Fruit fly (Drosophila melanogaster) S2 (cell line): ENCODE results near the gene Pgant2.
A peak's percentile ranks its signal among the peaks of the same experiment; 100 is the strongest.

Experiments
- CG8478 ChIP-seq: fragments of >200 bp; optimal IDR thresholded peaks from 2 replicates; lab custom pipeline; 2018
- CTCF ChIP-seq, 2 experiments: fragments of >200 bp; optimal IDR thresholded peaks; 2 replicates each; lab custom pipeline; 2018

Pgant2 gene

dm6 chr2L:3426669-3427232, at the start of gene Pgant2:
Gene Pgant2 (minus strand): TSS chr2L:3426719.
- no peak for TF ChIP-seq CG8478 (lab: Kevin White, UChicago)
- no peak for TF ChIP-seq CTCF (optimal IDR thresholded peaks at IDR 0.05; lab: Kevin White, UChicago)

DNA sequence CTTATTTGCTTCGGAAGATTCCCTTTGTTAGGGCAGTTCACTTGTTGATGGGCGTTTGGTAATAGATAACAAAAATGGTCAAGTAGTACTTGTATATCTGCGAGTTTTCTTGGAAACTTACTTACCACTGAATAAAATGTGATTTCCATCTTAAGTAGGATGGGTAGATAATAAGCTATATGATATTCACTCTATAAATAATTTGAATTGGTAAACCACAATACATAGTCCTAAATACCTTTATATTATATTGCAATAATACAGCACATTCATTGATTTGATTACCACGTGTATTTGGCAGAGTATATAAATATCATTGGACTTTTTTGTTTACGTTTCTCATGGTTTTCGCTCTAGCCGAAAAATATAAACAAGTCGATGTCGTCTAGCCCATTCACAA, 49.4 kb upstream of the Pgant2 start:
- TF ChIP-seq CG8478 (lab: Kevin White, UChicago) (no peak), CTCF (optimal IDR thresholded peaks at IDR 0.05; lab: Kevin White, UChicago) (no peak)

DNA sequence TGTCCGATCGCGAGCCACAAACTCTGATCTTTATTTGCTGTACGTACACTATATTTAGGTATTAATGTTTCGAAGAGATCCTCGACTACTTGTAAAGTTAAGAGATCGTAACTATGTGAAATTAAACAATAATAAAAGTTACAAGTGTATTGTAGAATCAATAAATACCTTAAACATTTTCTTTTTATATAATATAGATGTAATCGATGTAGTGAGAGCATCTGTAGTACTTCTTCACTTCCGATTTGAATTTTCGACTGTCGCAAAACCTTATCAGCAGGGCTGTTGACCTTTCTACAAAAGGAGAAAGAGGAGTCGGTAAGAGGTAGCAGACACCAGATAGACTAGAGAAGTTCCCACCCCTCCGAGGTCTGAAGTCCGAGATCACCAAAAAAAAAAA, 48.6 kb upstream of the Pgant2 start:
- TF ChIP-seq CG8478 (lab: Kevin White, UChicago) = no peak
- no peak for TF ChIP-seq CTCF (optimal IDR thresholded peaks at IDR 0.05; lab: Kevin White, UChicago)

DNA sequence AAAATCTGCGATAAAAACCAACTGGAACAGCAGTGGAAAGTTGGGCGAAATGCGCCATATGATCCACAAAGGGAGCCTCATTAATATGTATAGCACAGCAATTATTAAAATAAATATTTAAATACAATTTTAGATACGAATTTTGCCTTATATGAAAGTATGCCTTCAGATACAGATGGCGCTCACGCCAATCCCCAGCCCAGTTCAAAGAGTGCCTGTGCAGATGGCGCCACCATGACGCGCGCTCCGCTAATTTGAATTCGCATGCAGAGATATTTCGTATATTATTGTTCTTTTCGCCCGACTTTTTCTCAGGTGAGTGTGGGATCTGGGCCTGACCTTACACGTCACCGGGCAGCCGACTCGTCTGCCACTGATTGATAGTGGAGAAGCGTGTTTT, 45.7 kb upstream of the Pgant2 start, which contains the start of gene Pgant4:
Gene Pgant4, plus strand, starts transcription at position 362 of the 400 bp plus-strand sequence.
- TF ChIP-seq CG8478 (lab: Kevin White, UChicago) (no peak), CTCF (optimal IDR thresholded peaks at IDR 0.05; lab: Kevin White, UChicago) (peak; percentile 89 to 95)

DNA sequence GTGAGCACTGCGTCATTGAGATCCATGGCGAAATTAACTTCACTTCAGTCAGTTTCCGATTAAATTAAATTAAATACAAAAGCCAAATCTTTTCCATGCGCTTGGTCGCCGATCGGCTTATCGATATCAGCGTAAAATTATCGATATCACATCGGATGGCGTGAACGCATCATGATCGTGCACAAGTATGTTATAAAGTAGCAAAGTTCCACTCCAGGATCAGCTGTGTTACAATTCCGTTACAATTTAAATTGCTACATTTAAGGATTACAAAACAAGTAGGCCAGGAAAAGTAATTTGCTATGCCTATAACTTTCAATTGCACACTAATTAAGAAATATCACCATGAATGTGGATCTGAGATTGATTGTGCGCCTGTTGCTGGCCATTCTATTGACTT, 43.4 kb upstream of the Pgant2 start, which contains the start of the genes Pif1 and CG31776:
Gene Pif1, minus strand, starts transcription at position 136 of the 400 bp plus-strand sequence.
Gene CG31776, plus strand, starts transcription at position 314 of the 400 bp plus-strand sequence.
- peak; percentile 60 to 66 for TF ChIP-seq CTCF (optimal IDR thresholded peaks at IDR 0.05; lab: Kevin White, UChicago)
- TF ChIP-seq CG8478 (lab: Kevin White, UChicago) = no peak

- TF ChIP-seq CG8478 (lab: Kevin White, UChicago) = no peak
- no peak for TF ChIP-seq CTCF (optimal IDR thresholded peaks at IDR 0.05; lab: Kevin White, UChicago)
Measured at dm6 chr2L:3466846-3467245, 40.3 kb upstream of the Pgant2 start.

DNA sequence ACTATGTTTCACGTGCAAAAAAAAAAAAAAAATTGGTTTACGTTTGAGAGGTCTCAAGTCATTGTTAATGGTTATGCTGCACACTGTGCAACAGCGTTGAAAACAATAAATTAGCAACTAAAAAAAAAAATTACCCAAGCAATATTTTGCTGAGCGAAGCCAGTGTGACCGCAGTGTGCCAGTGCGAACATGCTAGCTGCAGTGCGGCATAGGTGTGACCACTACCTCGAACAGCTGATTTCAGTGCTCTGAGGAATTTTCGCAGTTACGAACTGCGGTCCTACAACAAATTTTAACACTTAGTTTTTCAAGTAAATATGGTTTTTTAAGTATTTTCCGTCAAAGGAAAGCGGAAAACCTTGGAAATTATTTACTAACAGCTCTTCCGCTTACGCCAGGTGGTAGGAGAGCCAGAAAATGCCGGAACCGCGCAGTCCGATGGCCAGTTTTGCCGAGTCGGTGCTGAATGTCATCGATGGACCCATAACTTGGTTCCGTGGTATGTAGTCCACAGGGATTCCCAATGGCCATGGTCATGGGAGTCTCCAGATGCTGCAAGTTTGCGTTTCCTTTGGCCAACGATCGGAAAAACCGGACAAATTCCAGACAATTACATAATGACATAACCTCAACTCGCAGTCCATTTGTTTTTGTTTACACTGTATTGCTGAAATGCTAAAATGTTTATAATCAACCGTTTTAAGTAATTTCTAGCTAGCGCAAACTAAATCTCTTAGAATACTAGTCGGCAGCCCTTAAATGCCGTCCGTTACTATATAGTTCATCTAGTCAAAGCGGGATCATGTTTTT, 39.6 kb upstream of the Pgant2 start, which contains the start of the genes msl-2 and ND-PDSW:
Gene msl-2, minus strand, starts transcription at position 195 of the 810 bp plus-strand sequence.
Gene ND-PDSW, plus strand, starts transcription at position 240 of the 810 bp plus-strand sequence.
- TF ChIP-seq CTCF (optimal IDR thresholded peaks at IDR 0.05; lab: Kevin White, UChicago) = peak in 1 of 2 experiments; percentile 27
- no peak for TF ChIP-seq CG8478 (lab: Kevin White, UChicago)

DNA sequence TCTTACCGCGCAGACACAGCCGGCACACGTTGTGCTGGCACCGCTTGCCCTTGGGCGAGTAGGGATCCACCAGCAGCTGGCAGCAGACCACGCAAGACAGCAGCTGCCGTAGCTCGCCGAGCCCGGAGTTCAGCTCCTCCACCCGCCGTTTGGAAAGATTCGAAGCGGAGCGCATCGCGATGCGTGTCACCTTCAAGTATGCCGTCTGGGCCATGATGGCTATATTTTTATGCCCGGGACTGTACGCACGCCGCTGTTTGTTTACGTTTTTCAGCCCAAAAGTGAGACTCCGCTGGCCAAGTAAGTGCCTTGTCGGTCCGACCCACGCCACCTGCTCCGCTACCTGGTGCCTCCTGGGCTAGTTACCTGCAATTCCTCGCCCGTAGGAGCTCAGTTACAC, 38.9 kb upstream of the Pgant2 start:
- TF ChIP-seq CTCF (optimal IDR thresholded peaks at IDR 0.05; lab: Kevin White, UChicago) (no peak), CG8478 (lab: Kevin White, UChicago) (no peak)

DNA sequence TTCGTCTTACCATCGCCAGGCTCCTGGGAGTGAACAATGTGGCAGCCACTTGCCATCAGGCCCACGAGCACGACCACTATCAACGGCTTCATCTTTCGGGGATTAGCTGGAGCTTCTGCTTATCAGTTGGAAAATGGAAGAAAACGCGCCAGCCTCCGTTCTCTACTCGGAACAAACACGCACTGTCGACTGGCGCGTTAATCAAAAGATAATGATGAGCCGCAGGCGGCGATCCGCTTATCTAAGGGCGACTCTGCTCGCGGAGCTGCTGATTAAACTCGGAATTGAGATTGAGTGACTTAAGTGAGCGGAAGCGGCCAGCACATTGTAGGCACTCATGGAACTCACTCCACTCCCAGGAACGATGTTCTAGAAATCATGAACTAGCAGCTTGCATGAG, 35.2 kb upstream of the Pgant2 start, which contains the start of gene CG3246:
Gene CG3246, minus strand, starts transcription at position 193 of the 400 bp plus-strand sequence.
- no peak for TF ChIP-seq CG8478 (lab: Kevin White, UChicago)
- no peak for TF ChIP-seq CTCF (optimal IDR thresholded peaks at IDR 0.05; lab: Kevin White, UChicago)

DNA sequence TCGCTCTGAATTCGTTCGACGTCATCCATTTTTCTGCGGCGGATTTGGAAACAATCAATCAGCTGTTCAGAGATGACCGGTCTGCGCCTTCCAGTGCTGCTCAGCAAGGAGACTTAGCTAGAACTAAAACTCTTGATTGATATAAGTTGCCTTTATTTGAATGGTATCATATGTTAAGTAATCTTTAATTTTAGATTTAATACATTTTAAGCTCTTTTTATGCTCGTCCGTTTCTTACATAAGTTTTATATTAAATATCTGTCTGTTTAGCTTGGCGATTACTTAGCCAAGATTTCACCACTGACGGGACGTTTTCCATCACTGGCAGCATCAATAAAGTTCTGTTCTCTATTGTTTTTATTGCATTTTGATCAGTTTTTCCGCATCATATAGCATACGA, 30.5 kb upstream of the Pgant2 start, which contains the start of the genes Cog3 and Sec5:
Gene Cog3, minus strand, starts transcription at position 58 of the 400 bp plus-strand sequence.
Gene Sec5, plus strand, starts transcription at position 296 of the 400 bp plus-strand sequence.
- no peak for TF ChIP-seq CG8478 (lab: Kevin White, UChicago)
- TF ChIP-seq CTCF (optimal IDR thresholded peaks at IDR 0.05; lab: Kevin White, UChicago) = no peak

dm6 chr2L:3452286-3452685, 25.8 kb upstream of the Pgant2 start, which contains the start of gene CG12795:
Gene CG12795 (plus strand): TSS chr2L:3452466.
- no peak for TF ChIP-seq CTCF (optimal IDR thresholded peaks at IDR 0.05; lab: Kevin White, UChicago)
- TF ChIP-seq CG8478 (lab: Kevin White, UChicago) = no peak

DNA sequence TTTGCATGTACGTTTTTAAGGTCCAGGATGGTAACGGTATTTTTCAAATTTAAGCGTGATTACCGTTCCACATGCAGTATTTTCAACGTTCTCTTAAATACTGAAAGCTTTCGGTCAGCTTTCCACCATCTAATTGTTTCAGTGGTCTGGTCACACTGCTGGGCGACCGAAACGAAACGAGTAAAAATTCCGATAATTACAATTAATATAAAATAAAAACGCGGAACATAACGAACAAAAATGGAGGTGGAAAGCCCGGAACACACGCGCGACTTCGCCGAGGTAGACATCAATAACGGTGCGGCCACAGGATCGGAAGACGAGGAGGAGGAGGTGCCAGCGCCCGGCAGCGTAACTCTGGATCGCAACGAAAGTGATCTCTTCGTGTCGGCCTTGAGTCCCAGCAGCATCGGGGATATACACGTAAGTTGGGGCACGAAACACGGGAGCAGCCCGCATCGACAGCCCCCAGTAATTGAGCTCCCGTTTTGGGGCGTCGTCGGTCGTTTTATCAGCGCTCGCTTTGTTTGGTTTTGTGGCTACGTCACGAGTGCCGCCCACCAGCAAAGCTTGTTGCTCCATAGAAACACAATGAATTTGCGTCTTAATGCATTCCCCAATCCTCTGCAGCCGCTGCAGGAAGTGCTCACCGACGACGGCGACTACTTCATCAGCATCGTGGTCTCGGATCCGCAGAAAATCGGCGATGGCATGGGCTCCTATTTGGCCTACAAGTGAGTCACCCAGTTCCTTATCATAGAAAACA, 23.2 kb upstream of the Pgant2 start, which contains the start of gene Snx1:
Gene Snx1, plus strand, starts transcription at position 129 of the 766 bp plus-strand sequence.
- TF ChIP-seq CG8478 (lab: Kevin White, UChicago) (no peak), CTCF (optimal IDR thresholded peaks at IDR 0.05; lab: Kevin White, UChicago) (no peak)

DNA sequence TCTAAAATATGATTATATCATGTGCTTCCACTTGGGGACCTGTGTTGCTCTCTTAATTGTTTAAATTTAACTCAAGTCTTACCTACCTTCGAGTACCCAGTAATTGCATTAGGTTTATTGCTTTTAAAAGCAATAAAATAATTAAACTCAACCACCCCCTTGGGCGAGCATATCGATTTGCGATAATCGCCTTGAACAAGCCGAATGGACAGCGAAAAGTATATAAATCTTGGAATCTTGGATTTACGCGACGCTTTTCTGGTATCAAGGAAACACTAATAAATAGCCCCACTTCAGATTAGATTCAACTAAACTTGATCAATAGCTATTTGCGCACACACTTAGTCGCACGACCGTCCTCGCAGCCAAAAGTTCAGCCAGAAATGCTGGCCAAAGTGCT, 19.1 kb upstream of the Pgant2 start, which contains the start of gene CG2772:
Gene CG2772, plus strand, starts transcription at position 338 of the 400 bp plus-strand sequence.
- TF ChIP-seq CG8478 (lab: Kevin White, UChicago) (no peak), CTCF (optimal IDR thresholded peaks at IDR 0.05; lab: Kevin White, UChicago) (no peak)

DNA sequence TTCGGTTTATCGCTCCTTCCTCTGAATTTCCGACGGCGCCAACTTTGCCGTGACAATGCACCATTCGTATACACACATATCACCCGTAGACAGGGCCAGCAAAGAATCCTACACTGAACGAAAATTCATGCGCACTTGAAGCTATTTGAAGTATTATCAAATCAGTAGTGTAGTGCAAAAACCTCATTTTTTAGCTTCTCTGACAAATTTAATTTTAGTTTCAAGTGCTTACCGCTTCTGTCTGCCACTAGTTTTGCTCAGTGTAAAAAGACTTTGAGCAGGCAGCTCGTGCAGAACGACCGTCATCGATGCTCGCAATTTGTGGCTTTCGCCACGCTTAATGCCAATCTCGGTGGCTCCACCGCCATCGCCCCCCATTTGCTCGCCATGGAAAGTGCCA, 18.3 kb upstream of the Pgant2 start:
- TF ChIP-seq CTCF (optimal IDR thresholded peaks at IDR 0.05; lab: Kevin White, UChicago) (no peak), CG8478 (lab: Kevin White, UChicago) (no peak)
